Worm (Caenorhabditis elegans) whole organism, late embryonic: Measurements from ENCODE around the gene nlp-32.

Source experiments
- K02D7.2 ChIP-seq: sonication (generic microtip); optimal IDR thresholded peaks from 2 replicates; lab custom pipeline; 2017; ENCODE audit warnings: mild to moderate bottlenecking, missing genetic modification characterization, missing compliant biosample characterization
- Y22D7AL.16 ChIP-seq: sonication (generic microtip); optimal IDR thresholded peaks from 2 replicates; lab custom pipeline; 2016; ENCODE audit warnings: missing genetic modification characterization, missing compliant biosample characterization
- ceh-14 ChIP-seq: sonication (generic microtip); optimal IDR thresholded peaks from 2 replicates; lab custom pipeline; 2016; ENCODE audit warnings: missing genotype, missing genetic modification characterization, missing compliant biosample characterization
- ceh-19 ChIP-seq: fragments of 200-800 bp; sonication (Bioruptor generic); optimal IDR thresholded peaks from 2 replicates; lab custom pipeline; 2018; ENCODE audit warnings: mild to moderate bottlenecking, missing genetic modification characterization, missing compliant biosample characterization
- ceh-24 ChIP-seq: sonication (generic microtip); optimal IDR thresholded peaks from 2 replicates; lab custom pipeline; 2016; ENCODE audit warnings: mild to moderate bottlenecking, missing genetic modification characterization, missing compliant biosample characterization
- ceh-34 ChIP-seq: sonication (generic microtip); optimal IDR thresholded peaks from 2 replicates; lab custom pipeline; 2016; ENCODE audit warnings: mild to moderate bottlenecking, missing genetic modification characterization, missing compliant biosample characterization
- ceh-45 ChIP-seq: fragments of 200-800 bp; sonication (Bioruptor generic); IDR thresholded peaks from 2 replicates; pipeline ENCODE4 v1.3.6; 2022; ENCODE audit warnings: missing genetic modification reagents, missing genetic modification characterization, missing compliant biosample characterization
- ceh-6 ChIP-seq: fragments of 200-800 bp; sonication (Bioruptor generic); optimal IDR thresholded peaks from 2 replicates; lab custom pipeline; 2018; ENCODE audit warnings: mild to moderate bottlenecking, missing genetic modification characterization, missing compliant biosample characterization
- dmd-4 ChIP-seq: sonication (generic microtip); optimal IDR thresholded peaks from 2 replicates; lab custom pipeline; 2016; ENCODE audit warnings: borderline replicate concordance, missing genetic modification characterization, missing compliant biosample characterization
- elt-2 ChIP-seq: sonication (generic microtip); optimal IDR thresholded peaks from 2 replicates; lab custom pipeline; 2016; ENCODE audit warnings: missing genetic modification reagents, missing genetic modification characterization, missing compliant biosample characterization
- elt-4 ChIP-seq: sonication (generic microtip); optimal IDR thresholded peaks from 2 replicates; lab custom pipeline; 2016; ENCODE audit warnings: missing genetic modification characterization, missing compliant biosample characterization
- ets-4 ChIP-seq: sonication (generic microtip); optimal IDR thresholded peaks from 2 replicates; lab custom pipeline; 2016; ENCODE audit warnings: missing genetic modification characterization, missing compliant biosample characterization
- fax-1 ChIP-seq: sonication (generic microtip); optimal IDR thresholded peaks from 2 replicates; lab custom pipeline; 2016; ENCODE audit warnings: missing genotype, missing genetic modification characterization, missing compliant biosample characterization
- fkh-10 ChIP-seq: fragments of 150-350 bp; optimal IDR thresholded peaks from 2 replicates; lab custom pipeline; 2014; ENCODE audit warnings: missing biosample characterization, missing genetic modification reagents, missing genetic modification characterization
- gmeb-2 ChIP-seq: sonication (generic microtip); optimal IDR thresholded peaks from 2 replicates; lab custom pipeline; 2016; ENCODE audit warnings: missing genetic modification characterization, inconsistent platforms, missing compliant biosample characterization
- hlh-30 ChIP-seq: sonication (generic microtip); optimal IDR thresholded peaks from 2 replicates; lab custom pipeline; 2017; ENCODE audit warnings: antibody characterized with exemption, missing genetic modification characterization, missing compliant biosample characterization; ENCODE audit not compliant: insufficient read depth
- mec-3 ChIP-seq: sonication (generic microtip); optimal IDR thresholded peaks from 2 replicates; lab custom pipeline; 2016; ENCODE audit warnings: borderline replicate concordance, missing genetic modification characterization, missing compliant biosample characterization
- nfya-1 ChIP-seq: sonication (generic microtip); optimal IDR thresholded peaks from 2 replicates; lab custom pipeline; 2017; ENCODE audit warnings: missing genetic modification characterization, mild to moderate bottlenecking, missing compliant biosample characterization, antibody characterized with exemption, moderate library complexity
- npax-4 ChIP-seq: sonication (generic microtip); optimal IDR thresholded peaks from 2 replicates; lab custom pipeline; 2016; ENCODE audit warnings: missing genetic modification characterization, missing compliant biosample characterization
- odd-2 ChIP-seq: sonication (generic microtip); optimal IDR thresholded peaks from 2 replicates; lab custom pipeline; 2017; ENCODE audit warnings: antibody characterized with exemption, mild to moderate bottlenecking, missing genetic modification characterization, missing compliant biosample characterization
- pha-2 ChIP-seq: sonication (generic microtip); optimal IDR thresholded peaks from 2 replicates; lab custom pipeline; 2017; ENCODE audit warnings: mild to moderate bottlenecking, missing genetic modification characterization, missing compliant biosample characterization
- pqm-1 ChIP-seq: sonication (generic microtip); optimal IDR thresholded peaks from 2 replicates; lab custom pipeline; 2016; ENCODE audit warnings: missing genetic modification characterization, missing compliant biosample characterization
- sox-4 ChIP-seq: sonication (generic microtip); optimal IDR thresholded peaks from 2 replicates; lab custom pipeline; 2017; ENCODE audit warnings: mild to moderate bottlenecking, missing genetic modification characterization, inconsistent platforms, missing compliant biosample characterization
- tbx-2 ChIP-seq: sonication (generic microtip); optimal IDR thresholded peaks from 2 replicates; lab custom pipeline; 2016; ENCODE audit warnings: missing genetic modification characterization, missing compliant biosample characterization
- tbx-7 ChIP-seq: sonication (generic microtip); optimal IDR thresholded peaks from 2 replicates; lab custom pipeline; 2016; ENCODE audit warnings: missing genotype, missing genetic modification characterization, missing compliant biosample characterization
- unc-55 ChIP-seq: sonication (generic microtip); optimal IDR thresholded peaks from 2 replicates; lab custom pipeline; 2017; ENCODE audit warnings: missing biosample characterization, missing genetic modification reagents, missing genetic modification characterization
- zip-5 ChIP-seq: sonication (generic microtip); optimal IDR thresholded peaks from 2 replicates; lab custom pipeline; 2016; ENCODE audit warnings: missing genetic modification characterization, missing compliant biosample characterization
- ztf-16 ChIP-seq: sonication (generic microtip); optimal IDR thresholded peaks from 2 replicates; lab custom pipeline; 2017; ENCODE audit warnings: missing genetic modification characterization, missing compliant biosample characterization

nlp-32 gene

ce11 chrIII:444101-444500 lies 42.2 kb downstream of the nlp-32 start, which contains the start of gene Y55B1BR.8:
Gene Y55B1BR.8 (plus strand): TSS chrIII:444401.
- no peak for TF ChIP-seq ceh-6 (GFP tag; lab: Kevin White, UChicago)
- no peak for TF ChIP-seq ztf-16 (tag; lab: Kevin White, UChicago)
- no peak for TF ChIP-seq ceh-34 (tag; lab: Kevin White, UChicago)
- TF ChIP-seq ceh-45 (GFP tag; lab: Robert Waterston, UW), result no peak
- TF ChIP-seq elt-4 (tag; lab: Kevin White, UChicago), result no peak
- no peak for TF ChIP-seq K02D7.2 (tag; lab: Kevin White, UChicago)
- no peak for TF ChIP-seq mec-3 (tag; lab: Kevin White, UChicago)
- TF ChIP-seq ceh-19 (GFP tag; lab: Kevin White, UChicago), result no peak
- no peak for TF ChIP-seq unc-55 (GFP tag; lab: Kevin White, UChicago)
- TF ChIP-seq tbx-7 (tag; lab: Kevin White, UChicago), result no peak
- TF ChIP-seq ceh-24 (tag; lab: Kevin White, UChicago), result no peak
- no peak for TF ChIP-seq zip-5
- TF ChIP-seq pha-2 (tag; lab: Kevin White, UChicago), result no peak

DNA sequence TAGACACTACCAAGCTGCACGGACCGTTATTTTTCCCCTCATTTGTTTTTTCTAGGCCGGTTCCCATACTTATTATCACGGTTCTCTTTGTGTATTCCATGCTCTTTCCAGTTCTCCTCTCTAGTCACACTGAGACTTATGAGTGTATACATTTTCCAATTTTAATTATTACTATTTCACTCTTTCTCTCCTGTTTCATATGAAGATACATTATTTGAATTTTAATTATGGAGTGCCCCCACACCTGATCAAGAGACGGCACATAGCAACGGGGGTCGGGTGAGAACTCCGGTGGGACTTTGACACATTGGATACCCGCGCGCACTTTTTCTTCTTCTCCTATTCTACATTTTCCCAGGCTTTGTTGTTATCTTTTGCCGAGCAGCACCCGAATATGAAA lies 46.4 kb downstream of the nlp-32 start, which contains the start of gene affl-1:
TSS of gene affl-1 (plus strand) at position 301 of the 400 bp plus-strand sequence.
- TF ChIP-seq fkh-10 (GFP tag; lab: Kevin White, UChicago) (no peak), nfya-1 (tag; lab: Kevin White, UChicago) (no peak), ets-4 (no peak), pqm-1 (tag; lab: Kevin White, UChicago) (no peak), sox-4 (tag; lab: Kevin White, UChicago) (no peak), ceh-14 (no peak), Y22D7AL.16 (no peak), ceh-45 (GFP tag; lab: Robert Waterston, UW) (no peak)

DNA sequence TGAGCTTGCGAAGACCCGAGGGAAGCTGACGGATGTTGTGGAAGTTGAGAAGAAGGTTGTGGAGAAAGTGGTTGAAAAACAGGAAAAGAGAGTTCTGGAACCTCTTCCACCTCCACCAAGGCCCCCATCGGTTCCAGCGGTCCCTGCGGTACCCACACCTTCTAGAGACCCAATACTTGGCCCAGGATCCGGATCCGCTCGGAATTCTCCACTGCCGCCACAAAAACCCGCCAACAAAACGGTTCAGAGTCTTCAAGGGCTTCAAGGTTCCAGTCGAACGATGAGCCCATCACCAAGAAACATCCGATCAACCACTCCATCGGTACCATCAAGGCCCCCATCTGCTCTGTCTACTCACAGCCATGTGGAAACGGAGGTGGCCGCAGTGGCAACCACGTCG lies 49.3 kb downstream of the nlp-32 start:
- TF ChIP-seq hlh-30 (tag; lab: Kevin White, UChicago) (no peak), ztf-16 (tag; lab: Kevin White, UChicago) (no peak), gmeb-2 (no peak), tbx-2 (tag; lab: Kevin White, UChicago) (no peak), odd-2 (tag; lab: Kevin White, UChicago) (no peak), pha-2 (tag; lab: Kevin White, UChicago) (no peak), dmd-4 (tag; lab: Kevin White, UChicago) (no peak), mec-3 (tag; lab: Kevin White, UChicago) (no peak), fax-1 (tag; lab: Kevin White, UChicago) (no peak), npax-4 (no peak), elt-2 (tag; lab: Kevin White, UChicago) (no peak)
